Fruit fly (Drosophila melanogaster): Measurements from ENCODE around the gene CG32655.
A peak's percentile ranks its signal among the peaks of the same experiment; 100 is the strongest.

The CG32655 gene

DNA sequence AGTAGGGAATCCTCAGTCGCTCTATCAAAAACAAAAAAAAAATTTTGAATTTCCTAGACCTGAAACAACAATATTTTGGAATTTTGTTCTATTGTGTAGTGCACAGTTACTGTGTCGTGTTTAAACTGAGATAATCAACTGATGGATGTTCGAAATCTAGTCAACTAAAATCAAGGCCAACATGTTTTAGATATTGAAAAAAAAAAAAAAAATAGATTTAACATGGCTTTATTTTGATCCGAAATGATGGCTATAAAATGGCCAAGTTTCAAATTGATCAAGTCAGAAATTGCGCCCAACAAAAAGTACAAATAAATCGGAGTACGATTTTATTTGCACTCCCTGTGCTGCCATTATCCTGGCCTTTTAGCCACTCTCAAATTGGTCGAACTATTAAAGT lies at the start of gene CG32655:
TSS of gene CG32655 (minus strand) at position 101 of the 400 bp plus-strand sequence.
- TF ChIP-seq achi (GFP tag; optimal IDR thresholded peaks at IDR 0.05) (no peak), Eip93F (GFP tag; optimal IDR thresholded peaks at IDR 0.05) (no peak), Gug (GFP tag; IDR thresholded peaks at IDR 0.05) (no peak), CG7368 (GFP tag; optimal IDR thresholded peaks at IDR 0.05) (no peak), CG4318 (GFP tag; optimal IDR thresholded peaks at IDR 0.05) (no peak), Sox14 (GFP tag; optimal IDR thresholded peaks at IDR 0.05) (no peak), spab (GFP tag; optimal IDR thresholded peaks at IDR 0.05) (no peak)

DNA sequence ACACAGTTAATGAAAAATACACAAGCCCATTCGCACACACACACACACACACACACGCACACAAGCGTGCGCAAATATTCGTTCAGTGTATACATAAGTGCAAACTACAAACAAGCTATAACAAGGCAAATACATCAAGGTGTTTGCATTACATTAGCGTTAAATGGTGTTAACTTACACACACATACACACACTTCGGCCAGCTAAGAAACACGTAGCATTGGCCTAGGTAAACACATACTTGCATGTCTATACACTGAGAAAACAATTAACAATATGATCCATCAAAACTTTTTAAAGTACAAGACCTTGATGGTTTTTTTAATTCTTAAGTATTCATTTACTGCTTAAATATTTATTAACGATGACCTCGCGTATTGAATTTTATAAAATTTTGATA lies 41.0 kb upstream of the CG32655 start:
- TF ChIP-seq fkh (GFP tag; optimal IDR thresholded peaks at IDR 0.05) (peak; percentile 18), Blimp-1 (GFP tag; optimal IDR thresholded peaks at IDR 0.05) (no peak)

dm6 chrX:12274335-12274734 lies 38.7 kb upstream of the CG32655 start, which contains the start of gene CG45603:
Gene CG45603, plus strand, starts transcription at chrX:12274635.
- TF ChIP-seq OdsH (GFP tag; optimal IDR thresholded peaks at IDR 0.05) (no peak), Lpt (GFP tag; optimal IDR thresholded peaks at IDR 0.05) (no peak), CG6808 (GFP tag; optimal IDR thresholded peaks at IDR 0.05) (no peak), CG11294 (GFP tag; IDR thresholded peaks at IDR 0.05) (no peak), ss (GFP tag; optimal IDR thresholded peaks at IDR 0.05) (no peak)

DNA sequence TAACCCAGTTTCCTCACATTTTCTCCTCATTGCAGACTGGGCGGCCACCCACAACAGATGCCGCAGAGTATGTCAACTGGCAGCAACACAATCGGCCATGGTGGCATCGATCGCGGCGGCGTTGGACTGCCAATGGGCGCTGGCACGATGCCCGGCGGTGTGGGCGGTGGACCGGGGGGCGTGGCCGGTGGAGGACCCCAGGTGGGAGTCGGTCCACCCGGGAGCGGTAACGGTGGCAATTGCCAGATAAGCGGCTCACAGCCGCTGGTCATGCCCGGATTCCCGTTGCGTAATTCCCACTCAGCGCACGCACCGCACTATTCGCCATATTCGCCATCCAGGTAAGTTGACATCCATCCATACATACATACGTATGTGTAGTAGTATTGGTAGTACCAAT lies 38.2 kb upstream of the CG32655 start:
- TF ChIP-seq Eip78C (GFP tag) = no peak
- no peak for TF ChIP-seq CG10669 (GFP tag; optimal IDR thresholded peaks at IDR 0.05)
- no peak for TF ChIP-seq achi (GFP tag; optimal IDR thresholded peaks at IDR 0.05)
- TF ChIP-seq CG6792 (GFP tag; optimal IDR thresholded peaks at IDR 0.05) = no peak
- no peak for TF ChIP-seq fkh (GFP tag; optimal IDR thresholded peaks at IDR 0.05)
- TF ChIP-seq CG1621 (tag; optimal IDR thresholded peaks at IDR 0.05) = no peak
- no peak for TF ChIP-seq CG8632 (GFP tag; optimal IDR thresholded peaks at IDR 0.05)
- no peak for TF ChIP-seq CG11902 (GFP tag; optimal IDR thresholded peaks at IDR 0.05)
- TF ChIP-seq CG11762 (GFP tag; optimal IDR thresholded peaks at IDR 0.05; ENCODE audit: insufficient read depth) = no peak
- no peak for TF ChIP-seq topi (GFP tag; optimal IDR thresholded peaks at IDR 0.05)
- TF ChIP-seq CG8119 (GFP tag; IDR thresholded peaks at IDR 0.05) = no peak
- no peak for TF ChIP-seq Sox102F (GFP tag; optimal IDR thresholded peaks at IDR 0.05)
- no peak for TF ChIP-seq Smox (GFP tag; optimal IDR thresholded peaks at IDR 0.05)
- TF ChIP-seq CG11294 (GFP tag; IDR thresholded peaks at IDR 0.05) = no peak
- no peak for TF ChIP-seq eg (GFP tag; IDR thresholded peaks at IDR 0.05)
- TF ChIP-seq Gug (GFP tag; IDR thresholded peaks at IDR 0.05) = no peak
- TF ChIP-seq acj6 (GFP tag; optimal IDR thresholded peaks at IDR 0.05) = no peak
- no peak for TF ChIP-seq spab (GFP tag; optimal IDR thresholded peaks at IDR 0.05)
- no peak for TF ChIP-seq Sox14 (GFP tag; optimal IDR thresholded peaks at IDR 0.05)
- no peak for TF ChIP-seq Lpt (GFP tag; optimal IDR thresholded peaks at IDR 0.05)

- TF ChIP-seq esn (GFP tag; optimal IDR thresholded peaks at IDR 0.05) (no peak), CG8319 (GFP tag; optimal IDR thresholded peaks at IDR 0.05) (no peak), CG16779 (tag; optimal IDR thresholded peaks at IDR 0.05) (no peak), CG8632 (GFP tag; optimal IDR thresholded peaks at IDR 0.05) (no peak), svp (GFP tag) (no peak)
Observed at dm6 chrX:12268191-12268590, 32.5 kb upstream of the CG32655 start.

DNA sequence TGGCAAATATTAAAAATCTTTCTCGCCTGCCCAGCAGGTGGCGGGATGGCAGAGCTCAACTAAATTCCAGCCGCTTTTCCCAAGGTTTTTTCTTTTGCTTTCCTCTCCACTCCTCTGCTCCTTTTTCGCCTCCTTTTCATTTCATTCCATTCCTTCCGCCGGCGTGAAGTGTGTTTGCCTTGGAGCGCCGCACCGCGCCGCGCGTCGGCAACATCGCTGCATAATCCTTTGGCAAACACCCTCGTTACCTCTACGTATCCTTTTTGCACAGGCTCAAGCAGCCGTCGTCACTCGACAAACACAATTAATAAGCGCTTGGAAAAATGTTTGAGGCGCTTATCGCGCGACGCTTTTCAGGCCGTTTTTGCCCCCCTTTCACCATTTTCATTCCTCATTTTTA lies 30.3 kb upstream of the CG32655 start:
- TF ChIP-seq CG10631 (GFP tag; optimal IDR thresholded peaks at IDR 0.05) (no peak), esn (GFP tag; optimal IDR thresholded peaks at IDR 0.05) (no peak), CG6792 (GFP tag; optimal IDR thresholded peaks at IDR 0.05) (no peak), CG6808 (GFP tag; optimal IDR thresholded peaks at IDR 0.05) (no peak), CG16779 (tag; optimal IDR thresholded peaks at IDR 0.05) (no peak), CG6854 (GFP tag; optimal IDR thresholded peaks at IDR 0.05) (no peak), CG8319 (GFP tag; optimal IDR thresholded peaks at IDR 0.05) (no peak), acj6 (GFP tag; optimal IDR thresholded peaks at IDR 0.05) (no peak), Eip75B (GFP tag; optimal IDR thresholded peaks at IDR 0.05) (no peak), fd59A (GFP tag; optimal IDR thresholded peaks at IDR 0.05) (no peak), CG3032 (tag; optimal IDR thresholded peaks at IDR 0.05) (no peak), CG11902 (GFP tag; optimal IDR thresholded peaks at IDR 0.05) (no peak), vri (GFP tag; optimal IDR thresholded peaks at IDR 0.05) (no peak), CG11294 (GFP tag; IDR thresholded peaks at IDR 0.05) (no peak), Sox102F (GFP tag; optimal IDR thresholded peaks at IDR 0.05) (no peak), Hr4 (GFP tag; optimal IDR thresholded peaks at IDR 0.05) (no peak)

Measured in whole organism, prepupa.